Fruit fly (Drosophila melanogaster): ENCODE results near the gene CG31128.

- TF ChIP-seq Oli (tag; optimal IDR thresholded peaks at IDR 0.05) (no peak), B-H2 (GFP tag; optimal IDR thresholded peaks at IDR 0.05) (peak; percentile 23), Ptx1 (GFP tag; IDR thresholded peaks at IDR 0.05) (no peak), sr (GFP tag; IDR thresholded peaks at IDR 0.05) (no peak), unc-4 (GFP tag; IDR thresholded peaks at IDR 0.05; ENCODE audit: partially characterized antibody) (no peak), CG1792 (GFP tag; optimal IDR thresholded peaks at IDR 0.05) (no peak), pan (optimal IDR thresholded peaks at IDR 0.05) (no peak), pan (GFP tag; optimal IDR thresholded peaks at IDR 0.05 in 1 of 2, IDR thresholded peaks at IDR 0.05 in 1 of 2) (peak in 1 of 2 experiments; percentile 17), Trl (optimal IDR thresholded peaks at IDR 0.05) (no peak), Trl (GFP tag; optimal IDR thresholded peaks at IDR 0.05) (no peak), CG18262 (tag; optimal IDR thresholded peaks at IDR 0.05) (no peak)
Observed at dm6 chr3R:24474760-24475159, 5.6 kb downstream of the CG31128 start.

Measured in whole organism, embryonic.